Fruit fly (Drosophila melanogaster) whole organism, adult: ENCODE data around the gene CG13008.

Source experiments
- CG11617 ChIP-seq: fragments of 200-800 bp; sonication (Bioruptor generic); optimal IDR thresholded peaks from 2 replicates; lab custom pipeline; 2017; ENCODE audit warnings: mild to moderate bottlenecking, missing biosample characterization, missing genetic modification reagents, missing genetic modification characterization
- CG12768 ChIP-seq: fragments of 200-800 bp; sonication (Bioruptor generic); optimal IDR thresholded peaks from 2 replicates; lab custom pipeline; 2017; ENCODE audit warnings: missing biosample characterization, missing genetic modification characterization, mild to moderate bottlenecking, moderate library complexity, missing genetic modification reagents
- CG14711 ChIP-seq: fragments of 200-800 bp; sonication (Bioruptor generic); optimal IDR thresholded peaks from 2 replicates; lab custom pipeline; 2018; ENCODE audit warnings: missing biosample characterization, mild to moderate bottlenecking, missing genetic modification characterization, moderate library complexity
- CG1620 ChIP-seq: fragments of 200-800 bp; sonication (Bioruptor generic); optimal IDR thresholded peaks from 2 replicates; lab custom pipeline; 2016; ENCODE audit warnings: missing biosample characterization, missing genetic modification characterization
- CG33017 ChIP-seq: fragments of 200-800 bp; sonication (Bioruptor generic); optimal IDR thresholded peaks from 2 replicates; lab custom pipeline; 2018; ENCODE audit warnings: missing biosample characterization, mild to moderate bottlenecking, missing genetic modification characterization, moderate library complexity
- CG5204 ChIP-seq: fragments of 200-800 bp; sonication (Bioruptor generic); optimal IDR thresholded peaks from 2 replicates; lab custom pipeline; 2016; ENCODE audit warnings: missing biosample characterization, missing genetic modification characterization
- CG7101 ChIP-seq: fragments of 200-800 bp; sonication (Bioruptor generic); optimal IDR thresholded peaks from 2 replicates; lab custom pipeline; 2018; ENCODE audit warnings: missing biosample characterization, mild to moderate bottlenecking, missing genetic modification characterization, moderate library complexity
- Clk ChIP-seq: fragments of 200-800 bp; sonication (Bioruptor generic); optimal IDR thresholded peaks from 2 replicates; lab custom pipeline; 2017; ENCODE audit warnings: missing biosample characterization, missing genetic modification characterization
- Hr96 ChIP-seq: fragments of 200-800 bp; sonication (Bioruptor generic); optimal IDR thresholded peaks from 2 replicates; lab custom pipeline; 2016; ENCODE audit warnings: missing biosample characterization, missing genetic modification characterization
- bab1 ChIP-seq: fragments of 200-800 bp; sonication (Bioruptor generic); optimal IDR thresholded peaks from 3 replicates; lab custom pipeline; 2019; ENCODE audit warnings: missing biosample characterization, mild to moderate bottlenecking, missing genetic modification characterization, moderate library complexity
- kay ChIP-seq: fragments of 200-800 bp; sonication (Bioruptor generic); peaks from one replicate; lab custom pipeline; 2016; ENCODE audit warnings: missing biosample characterization, missing genetic modification characterization, borderline replicate concordance
- pad ChIP-seq: fragments of 200-800 bp; sonication (Bioruptor generic); optimal IDR thresholded peaks from 3 replicates; lab custom pipeline; 2017; ENCODE audit warnings: missing biosample characterization, missing genetic modification characterization, mild to moderate bottlenecking, moderate library complexity, missing genetic modification reagents
- toe ChIP-seq: fragments of 200-800 bp; sonication (Bioruptor generic); optimal IDR thresholded peaks from 2 replicates; lab custom pipeline; 2016; ENCODE audit warnings: missing biosample characterization, missing genetic modification characterization

DNA sequence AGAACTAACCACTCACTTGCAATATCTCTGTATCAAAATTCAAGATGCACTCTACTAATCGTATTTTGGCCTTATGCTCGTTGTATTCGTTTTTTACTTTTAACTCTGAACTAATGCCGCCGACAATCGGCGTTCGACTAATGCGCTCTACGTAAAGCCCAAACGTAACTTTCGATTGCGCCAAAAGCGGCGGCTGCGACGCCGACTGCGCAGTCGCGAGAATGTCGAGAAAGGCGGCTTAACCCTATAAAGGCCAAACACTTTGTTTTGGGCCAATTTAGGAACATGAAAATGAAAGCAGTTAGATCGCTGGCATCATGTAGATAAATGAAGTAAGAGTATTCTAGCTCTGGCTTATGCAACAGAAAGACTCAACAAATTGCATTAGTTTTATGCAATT, 38.2 kb upstream of the CG13008 start:
- TF ChIP-seq CG14711 (tag; lab: Kevin White, UChicago) (no peak), CG11617 (GFP tag; lab: Kevin White, UChicago) (no peak), kay (GFP tag; lab: Kevin White, UChicago) (no peak), CG33017 (no peak), CG1620 (GFP tag; lab: Kevin White, UChicago) (no peak), toe (GFP tag; lab: Kevin White, UChicago) (no peak), Hr96 (GFP tag; lab: Kevin White, UChicago) (no peak), CG5204 (GFP tag; lab: Kevin White, UChicago) (no peak), bab1 (no peak), CG7101 (no peak), CG12768 (GFP tag; lab: Kevin White, UChicago) (no peak), Clk (GFP tag; lab: Kevin White, UChicago) (no peak), pad (no peak)
